Worm (Caenorhabditis elegans) whole organism, L2 larva: Measurements from ENCODE around the gene ufbp-1.

Source experiments
- R02D3.7 ChIP-seq: fragments of 150-350 bp; optimal IDR thresholded peaks from 2 replicates; lab custom pipeline; 2014; ENCODE audit warnings: missing biosample characterization, missing genetic modification characterization
- ZK546.5 ChIP-seq: sonication (generic microtip); optimal IDR thresholded peaks from 2 replicates; lab custom pipeline; 2017; ENCODE audit warnings: missing biosample characterization, missing genetic modification characterization
- aly-2 ChIP-seq: fragments of 150-350 bp; optimal IDR thresholded peaks from 2 replicates; lab custom pipeline; 2014; ENCODE audit warnings: missing biosample characterization, missing genetic modification characterization
- ceh-82 ChIP-seq: fragments of 150-350 bp; optimal IDR thresholded peaks from 2 replicates; lab custom pipeline; 2014; ENCODE audit warnings: missing biosample characterization, missing genetic modification characterization
- elt-3 ChIP-seq: sonication (generic microtip); optimal IDR thresholded peaks from 2 replicates; lab custom pipeline; 2017; ENCODE audit warnings: missing biosample characterization, missing genetic modification characterization
- lin-13 ChIP-seq: fragments of 150-350 bp; optimal IDR thresholded peaks from 2 replicates; lab custom pipeline; 2014; ENCODE audit warnings: missing biosample characterization, missing genetic modification reagents, missing genetic modification characterization
- mdl-1 ChIP-seq, 2 experiments: fragments of 150-350 bp in 1 of 2; sonication (generic microtip) in 1 of 2; optimal IDR thresholded peaks; 2 replicates each; lab custom pipeline; 2017; ENCODE audit warnings: missing biosample characterization in 2 of 2, missing genetic modification characterization in 2 of 2
- nhr-11 ChIP-seq: fragments of 150-350 bp; optimal IDR thresholded peaks from 2 replicates; lab custom pipeline; 2014; ENCODE audit warnings: missing biosample characterization, missing genetic modification characterization
- nhr-129 ChIP-seq: fragments of 150-350 bp; optimal IDR thresholded peaks from 2 replicates; lab custom pipeline; 2014; ENCODE audit warnings: missing biosample characterization, missing genetic modification characterization
- unc-62 ChIP-seq: fragments of 150-350 bp; optimal IDR thresholded peaks from 2 replicates; lab custom pipeline; 2014; ENCODE audit warnings: missing biosample characterization, missing genetic modification reagents, missing genetic modification characterization
- zag-1 ChIP-seq: fragments of 150-350 bp; optimal IDR thresholded peaks from 2 replicates; lab custom pipeline; 2014; ENCODE audit warnings: missing biosample characterization, missing genetic modification characterization

DNA sequence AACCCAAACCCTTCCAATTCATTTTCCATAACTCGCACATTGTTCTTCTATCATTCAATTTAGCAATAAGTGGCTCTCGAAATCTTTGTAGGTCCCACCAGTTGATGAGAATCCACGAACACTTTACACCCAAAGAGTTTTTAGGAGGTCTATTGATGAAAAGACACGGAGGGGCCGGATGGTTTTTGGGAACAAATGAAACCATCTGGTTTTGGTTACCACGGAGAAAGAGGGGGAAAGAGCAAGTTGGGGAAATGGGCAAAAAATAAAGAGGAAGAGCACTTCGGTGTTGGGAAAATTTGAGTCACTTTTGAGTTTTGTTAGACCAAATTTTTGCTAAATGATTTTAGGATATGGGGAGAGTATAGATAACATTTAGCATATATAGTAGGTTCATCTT lies 24.1 kb upstream of the ufbp-1 start:
- TF ChIP-seq aly-2 (tag; lab: Kevin White, UChicago), result no peak
- TF ChIP-seq lin-13 (GFP tag; lab: Kevin White, UChicago), result no peak
- no peak for TF ChIP-seq R02D3.7 (tag; lab: Kevin White, UChicago)
- no peak for TF ChIP-seq unc-62 (GFP tag; lab: Kevin White, UChicago)
- TF ChIP-seq elt-3 (tag; lab: Kevin White, UChicago), result no peak
- no peak for TF ChIP-seq ceh-82 (tag; lab: Kevin White, UChicago)
- no peak for TF ChIP-seq nhr-11 (tag; lab: Kevin White, UChicago)
- TF ChIP-seq zag-1, result no peak
- TF ChIP-seq nhr-129 (tag; lab: Kevin White, UChicago), result no peak
- no peak for TF ChIP-seq mdl-1 (tag; optimal IDR thresholded peaks at IDR 0.05; lab: Kevin White, UChicago)
- TF ChIP-seq ZK546.5 (tag; lab: Kevin White, UChicago), result no peak
